Worm (Caenorhabditis elegans) whole organism, mixed stage, embryonic: ENCODE results near the gene K09G1.2.

Experiments
- M03D4.4 ChIP-seq: sonication (generic microtip); optimal IDR thresholded peaks from 2 replicates; lab custom pipeline; 2017; ENCODE audit warnings: mild to moderate bottlenecking, missing genetic modification characterization, missing compliant biosample characterization
- blmp-1 ChIP-seq: fragments of 150-350 bp; optimal IDR thresholded peaks from 2 replicates; lab custom pipeline; 2014; ENCODE audit warnings: missing biosample characterization, missing genetic modification characterization
- ceh-39 ChIP-seq: fragments of 150-350 bp; optimal IDR thresholded peaks from 2 replicates; lab custom pipeline; 2014; ENCODE audit warnings: missing biosample characterization, missing genetic modification characterization
- ceh-83 ChIP-seq: fragments of 200-800 bp; sonication (Bioruptor generic); optimal IDR thresholded peaks from 2 replicates; lab custom pipeline; 2018; ENCODE audit warnings: mild to moderate bottlenecking, missing genetic modification characterization, missing compliant biosample characterization
- cnd-1 ChIP-seq: fragments of 200-800 bp; sonication (Bioruptor generic); optimal IDR thresholded peaks from 2 replicates; lab custom pipeline; 2018; ENCODE audit warnings: mild to moderate bottlenecking, missing genetic modification characterization, missing compliant biosample characterization
- drap-1 ChIP-seq: fragments of 200-800 bp; sonication (Bioruptor generic); optimal IDR thresholded peaks from 3 replicates; lab custom pipeline; 2018; ENCODE audit warnings: mild to moderate bottlenecking, missing genetic modification characterization, missing compliant biosample characterization
- elt-1 ChIP-seq: sonication (generic microtip); optimal IDR thresholded peaks from 2 replicates; lab custom pipeline; 2017; ENCODE audit warnings: missing genetic modification characterization, mild to moderate bottlenecking, missing compliant biosample characterization, antibody characterized with exemption, moderate library complexity, borderline replicate concordance; ENCODE audit not compliant: insufficient read depth
- elt-3 ChIP-seq: fragments of 150-350 bp; optimal IDR thresholded peaks from 2 replicates; lab custom pipeline; 2014; ENCODE audit warnings: missing biosample characterization, missing genetic modification characterization
- flh-1 ChIP-seq: fragments of 200-800 bp; sonication (Bioruptor generic); optimal IDR thresholded peaks from 2 replicates; lab custom pipeline; 2018; ENCODE audit warnings: mild to moderate bottlenecking, missing genetic modification characterization, moderate library complexity, missing compliant biosample characterization
- ham-2 ChIP-seq: fragments of 200-800 bp; sonication (Bioruptor generic); optimal IDR thresholded peaks from 2 replicates; lab custom pipeline; 2018; ENCODE audit warnings: mild to moderate bottlenecking, missing genetic modification characterization, missing compliant biosample characterization
- hlh-1 ChIP-seq: fragments of 150-350 bp; optimal IDR thresholded peaks from 2 replicates; lab custom pipeline; 2014; ENCODE audit warnings: missing biosample characterization, missing genetic modification reagents, missing genetic modification characterization
- lin-13 ChIP-seq: fragments of 150-350 bp; optimal IDR thresholded peaks from 2 replicates; lab custom pipeline; 2014; ENCODE audit warnings: missing biosample characterization, missing genetic modification characterization
- lin-32 ChIP-seq: fragments of 200-800 bp; sonication (Bioruptor generic); optimal IDR thresholded peaks from 2 replicates; lab custom pipeline; 2018; ENCODE audit warnings: mild to moderate bottlenecking, missing genetic modification characterization, missing compliant biosample characterization
- lsy-2 ChIP-seq: fragments of 150-350 bp; optimal IDR thresholded peaks from 2 replicates; lab custom pipeline; 2014; ENCODE audit warnings: missing biosample characterization, missing genetic modification characterization
- mab-5 ChIP-seq: fragments of 150-350 bp; optimal IDR thresholded peaks from 2 replicates; lab custom pipeline; 2014; ENCODE audit warnings: missing biosample characterization, missing genetic modification characterization
- mep-1 ChIP-seq: fragments of 150-350 bp; optimal IDR thresholded peaks from 2 replicates; lab custom pipeline; 2017; ENCODE audit warnings: missing biosample characterization, missing genetic modification reagents, missing genetic modification characterization, inconsistent platforms
- mls-2 ChIP-seq: sonication (generic microtip); optimal IDR thresholded peaks from 2 replicates; lab custom pipeline; 2016; ENCODE audit warnings: mild to moderate bottlenecking, missing genetic modification characterization, moderate library complexity, missing compliant biosample characterization
- nhr-2 ChIP-seq: fragments of 150-350 bp; optimal IDR thresholded peaks from 2 replicates; lab custom pipeline; 2014; ENCODE audit warnings: missing biosample characterization, missing genetic modification characterization
- nhr-237 ChIP-seq: fragments of 150-350 bp; optimal IDR thresholded peaks from 2 replicates; lab custom pipeline; 2014; ENCODE audit warnings: missing biosample characterization, missing genetic modification characterization
- nhr-28 ChIP-seq: fragments of 150-350 bp; optimal IDR thresholded peaks from 2 replicates; lab custom pipeline; 2014; ENCODE audit warnings: missing biosample characterization, missing genetic modification characterization
- nhr-76 ChIP-seq: sonication (generic microtip); optimal IDR thresholded peaks from 2 replicates; lab custom pipeline; 2017; ENCODE audit warnings: missing biosample characterization, missing genetic modification characterization
- pha-4 ChIP-seq: fragments of 150-350 bp; optimal IDR thresholded peaks from 2 replicates; lab custom pipeline; 2018; ENCODE audit warnings: missing biosample characterization, missing genetic modification reagents, missing genetic modification characterization
- sem-2 ChIP-seq: fragments of 200-800 bp; sonication (Bioruptor generic); optimal IDR thresholded peaks from 2 replicates; lab custom pipeline; 2018; ENCODE audit warnings: mild to moderate bottlenecking, missing genetic modification characterization, missing compliant biosample characterization
- sptf-1 ChIP-seq: sonication (generic microtip); optimal IDR thresholded peaks from 2 replicates; lab custom pipeline; 2017; ENCODE audit warnings: mild to moderate bottlenecking, missing genetic modification characterization, moderate library complexity, missing compliant biosample characterization
- tbx-8 ChIP-seq: fragments of 200-800 bp; sonication (Bioruptor generic); optimal IDR thresholded peaks from 2 replicates; lab custom pipeline; 2018; ENCODE audit warnings: mild to moderate bottlenecking, missing genetic modification characterization, moderate library complexity, missing compliant biosample characterization
- unc-120 ChIP-seq: sonication (generic microtip); optimal IDR thresholded peaks from 2 replicates; lab custom pipeline; 2017; ENCODE audit warnings: missing genetic modification characterization, missing compliant biosample characterization; ENCODE audit not compliant: poor library complexity, severe bottlenecking
- unc-39 ChIP-seq: fragments of 150-350 bp; optimal IDR thresholded peaks from 2 replicates; lab custom pipeline; 2014; ENCODE audit warnings: missing biosample characterization, missing genetic modification characterization
- unc-62 ChIP-seq: fragments of 150-350 bp; optimal IDR thresholded peaks from 2 replicates; lab custom pipeline; 2014; ENCODE audit warnings: missing biosample characterization, missing genetic modification reagents, missing genetic modification characterization
- zip-8 ChIP-seq: fragments of 150-350 bp; optimal IDR thresholded peaks from 2 replicates; lab custom pipeline; 2014; ENCODE audit warnings: missing biosample characterization, missing genetic modification characterization

Gene K09G1.2

DNA sequence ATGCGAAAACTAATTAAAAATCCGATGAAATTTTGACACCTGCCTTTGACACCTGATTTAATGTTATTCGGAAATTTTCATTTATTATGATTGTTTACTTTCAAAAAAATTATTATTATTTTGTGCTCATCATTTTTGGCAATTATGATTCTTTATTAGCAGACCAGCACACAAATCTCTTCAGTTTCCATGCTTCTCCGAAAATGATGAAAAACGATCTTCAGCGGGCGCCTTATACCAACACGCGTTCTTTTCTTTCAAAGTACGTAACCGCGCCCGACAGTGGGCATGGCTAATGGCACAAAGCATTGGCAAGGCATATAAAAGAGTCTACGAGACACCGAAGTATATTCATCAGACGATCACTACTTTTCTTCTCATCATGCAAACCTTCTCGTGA is 29.4 kb downstream of the K09G1.2 start, which contains the start of gene idpc-6:
Gene idpc-6, plus strand, starts transcription at position 301 of the 400 bp plus-strand sequence.
- TF ChIP-seq ham-2 (no peak), unc-39 (tag; lab: Kevin White, UChicago) (no peak), elt-3 (no peak), nhr-76 (tag; lab: Kevin White, UChicago) (no peak), drap-1 (no peak), nhr-237 (tag; lab: Kevin White, UChicago) (no peak), lsy-2 (tag; lab: Kevin White, UChicago) (no peak), elt-1 (tag; lab: Kevin White, UChicago) (no peak)

DNA sequence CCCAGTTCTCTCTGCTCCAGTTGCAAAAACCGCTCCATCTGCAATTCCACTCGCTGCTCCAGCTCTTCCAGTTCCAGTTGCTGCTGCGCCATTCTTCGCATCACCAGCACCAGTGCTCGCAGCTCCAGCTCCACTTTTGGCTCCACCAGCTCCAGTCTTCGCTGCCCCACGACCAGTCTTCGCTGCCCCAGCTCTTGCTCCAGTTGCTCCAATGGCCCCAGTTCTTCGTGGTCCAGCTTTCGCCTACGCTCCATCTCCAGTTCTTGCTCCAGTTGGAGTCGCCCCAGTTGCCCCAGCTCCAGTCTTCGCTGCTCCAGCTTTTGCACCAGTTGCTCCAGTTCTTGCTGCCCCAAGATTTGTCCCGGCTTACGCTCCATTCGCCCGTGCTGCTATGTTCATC is 30.0 kb downstream of the K09G1.2 start:
- TF ChIP-seq ceh-83 (peak; percentile 0), ceh-39 (tag; lab: Kevin White, UChicago) (no peak)

DNA sequence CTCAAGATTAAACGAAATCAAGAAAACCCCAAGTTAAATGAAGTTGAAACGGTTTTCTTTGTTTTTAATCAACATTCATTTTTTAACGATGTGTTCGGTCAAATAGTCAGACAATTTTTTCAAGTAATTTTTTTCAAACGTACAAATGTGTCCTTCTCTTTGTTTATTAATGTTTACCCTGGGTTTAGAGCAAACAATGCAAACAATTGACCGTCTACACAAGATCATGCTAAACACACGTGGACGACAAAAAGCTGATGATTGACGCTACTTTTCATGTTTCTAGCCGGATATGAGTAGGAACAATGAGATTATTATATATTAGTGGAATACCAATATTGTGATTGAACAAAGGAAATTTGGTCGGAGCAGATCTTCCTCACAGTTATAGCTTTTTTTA is 31.0 kb downstream of the K09G1.2 start:
- no peak for TF ChIP-seq sptf-1 (tag; lab: Kevin White, UChicago)
- no peak for TF ChIP-seq cnd-1 (tag; lab: Kevin White, UChicago)
- TF ChIP-seq unc-39 (tag; lab: Kevin White, UChicago): no peak
- no peak for TF ChIP-seq ceh-83
- no peak for TF ChIP-seq sem-2 (GFP tag; lab: Kevin White, UChicago)
- no peak for TF ChIP-seq nhr-237 (tag; lab: Kevin White, UChicago)
- no peak for TF ChIP-seq lin-32
- TF ChIP-seq nhr-28 (tag; lab: Kevin White, UChicago): no peak
- TF ChIP-seq lsy-2 (tag; lab: Kevin White, UChicago): no peak
- TF ChIP-seq unc-120 (tag; lab: Kevin White, UChicago): no peak
- TF ChIP-seq M03D4.4 (tag; lab: Kevin White, UChicago): no peak

DNA sequence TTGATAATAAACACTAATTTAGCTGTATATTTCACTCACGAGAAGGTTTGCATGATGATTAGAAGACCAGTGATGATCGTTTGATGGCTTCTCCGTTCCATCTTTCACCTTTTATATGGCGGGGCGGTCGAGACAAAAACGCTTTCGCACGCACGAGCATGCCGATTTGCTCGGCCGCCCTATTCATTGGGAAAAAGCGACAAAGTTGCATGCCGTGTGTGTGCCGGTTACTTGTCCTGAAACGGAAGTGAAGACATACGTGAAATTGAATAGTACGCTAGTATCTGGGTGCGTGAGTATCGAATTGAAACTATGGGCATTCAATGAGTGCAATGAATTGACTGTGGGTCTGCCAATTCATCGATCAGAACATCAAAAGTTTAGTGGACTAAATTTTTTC is 32.4 kb downstream of the K09G1.2 start, which contains the start of gene idpc-5:
Gene idpc-5, minus strand, starts transcription at position 101 of the 400 bp plus-strand sequence.
- TF ChIP-seq nhr-2 (tag; lab: Kevin White, UChicago): no peak
- TF ChIP-seq lin-32: no peak
- no peak for TF ChIP-seq hlh-1 (tag; lab: Kevin White, UChicago)

DNA sequence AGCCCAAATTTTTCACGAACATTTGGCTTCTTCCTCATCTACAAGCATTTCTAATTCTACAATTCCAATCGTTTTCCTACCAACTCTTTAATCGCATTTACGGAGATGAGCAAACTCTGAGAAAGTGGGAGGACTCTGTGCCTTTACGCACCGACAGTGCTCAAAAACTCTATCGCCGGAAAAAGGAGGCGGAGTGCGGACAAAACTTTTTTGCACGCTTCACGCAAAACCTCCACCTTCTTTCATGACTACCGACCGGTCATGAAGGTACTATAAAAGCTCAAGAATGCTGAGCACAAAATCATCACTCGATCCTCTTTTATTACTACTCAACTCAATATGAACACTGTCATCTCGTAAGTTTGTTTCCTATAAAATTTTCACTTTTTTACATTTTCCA is 34.7 kb downstream of the K09G1.2 start, which contains the start of gene idpc-4:
Gene idpc-4, plus strand, starts transcription at position 301 of the 400 bp plus-strand sequence.
- TF ChIP-seq nhr-2 (tag; lab: Kevin White, UChicago) (no peak), flh-1 (GFP tag; lab: Kevin White, UChicago) (no peak), unc-62 (GFP tag; lab: Kevin White, UChicago) (no peak), mep-1 (no peak)

DNA sequence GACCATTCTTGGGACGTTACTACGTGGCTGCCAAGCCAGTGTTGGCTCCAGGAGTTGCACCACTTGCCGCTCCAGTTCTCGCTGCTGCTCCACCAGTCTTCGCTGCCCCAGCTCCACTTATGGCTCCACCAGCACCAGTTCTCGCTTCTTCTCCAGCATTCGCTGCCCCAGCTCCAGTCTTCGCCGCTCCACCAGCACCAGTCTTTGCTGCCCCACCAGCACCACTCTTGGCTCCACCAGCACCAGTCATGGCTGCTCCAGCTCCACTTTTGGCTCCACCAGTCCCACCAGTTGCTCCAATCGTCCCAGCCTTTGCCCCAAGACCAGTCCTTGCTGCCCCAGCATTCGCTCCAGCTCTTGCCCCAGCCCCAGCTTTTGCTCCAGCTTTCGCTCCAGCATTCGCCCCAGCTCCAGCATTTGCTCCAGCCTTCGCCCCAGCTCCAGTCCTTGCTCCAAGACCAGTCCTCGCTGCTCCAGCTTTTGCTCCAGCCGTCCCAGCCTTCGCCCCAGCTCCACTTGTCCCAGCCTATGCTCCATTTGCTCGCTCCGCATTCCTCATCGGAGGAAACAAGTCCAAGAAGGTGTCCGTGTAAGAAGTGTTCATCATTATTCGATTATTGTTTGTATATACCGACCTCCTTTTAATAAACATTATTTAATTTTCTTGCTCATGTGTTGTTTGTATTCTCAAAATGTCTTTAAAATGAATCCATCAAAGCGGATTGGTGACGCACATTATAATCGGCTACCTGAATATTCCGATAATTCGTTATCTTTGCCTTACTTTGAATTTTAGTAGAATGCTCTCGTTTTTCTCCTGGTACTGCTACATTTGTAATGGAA is 35.4 kb downstream of the K09G1.2 start, which contains the start of gene T06E4.7:
Gene T06E4.7, plus strand, starts transcription at position 793 of the 843 bp plus-strand sequence.
- TF ChIP-seq ham-2 (no peak), elt-3 (no peak)
- TF ChIP-seq, all 35 proteins: peak for 0

DNA sequence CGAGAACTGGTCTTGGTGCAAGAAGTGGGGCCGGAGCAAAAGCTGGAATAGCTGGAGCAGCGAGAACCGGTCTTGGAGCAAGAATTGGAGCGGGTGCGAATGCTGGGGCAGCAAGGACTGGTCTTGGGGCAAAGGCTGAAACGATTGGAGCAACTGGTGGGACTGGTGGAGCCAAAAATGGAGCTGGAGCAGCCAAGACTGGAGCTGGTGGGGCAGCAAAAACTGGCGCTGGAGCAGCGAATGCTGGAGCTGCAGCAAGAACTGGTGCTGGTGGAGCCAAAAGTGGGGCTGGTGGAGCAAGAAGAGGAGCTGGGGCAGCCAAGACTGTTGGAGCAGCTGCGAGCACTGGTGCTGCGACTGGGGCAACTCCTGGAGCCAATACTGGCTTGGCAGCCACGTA is 38.2 kb downstream of the K09G1.2 start:
- TF ChIP-seq drap-1 (no peak), ceh-39 (tag; lab: Kevin White, UChicago) (no peak), mep-1 (no peak), pha-4 (tag; lab: Kevin White, UChicago) (no peak), blmp-1 (no peak)

DNA sequence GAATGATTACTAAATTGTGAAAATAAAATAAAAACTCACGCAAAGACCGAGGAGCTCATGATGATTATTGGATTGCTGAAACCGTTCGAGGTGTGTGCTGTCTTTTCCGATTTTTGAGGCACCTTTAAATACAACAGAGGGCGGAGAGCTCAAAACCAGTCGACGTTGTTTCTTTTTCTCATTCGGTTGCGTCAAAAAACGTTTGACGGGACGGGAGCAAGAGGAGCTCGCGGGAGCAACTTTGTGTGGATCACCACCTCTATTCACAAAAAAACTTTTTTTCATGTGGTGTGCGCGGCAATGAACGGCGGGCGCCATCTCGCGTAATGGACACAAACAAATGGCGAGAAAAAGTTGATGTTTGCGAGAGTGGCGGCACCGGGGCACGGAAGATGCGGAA is 38.7 kb downstream of the K09G1.2 start, which contains the start of gene idpc-3:
Gene idpc-3, minus strand, starts transcription at position 101 of the 400 bp plus-strand sequence.
- no peak for TF ChIP-seq tbx-8 (GFP tag; lab: Kevin White, UChicago)
- no peak for TF ChIP-seq zip-8
- TF ChIP-seq sptf-1 (tag; lab: Kevin White, UChicago): no peak
- no peak for TF ChIP-seq mep-1
- TF ChIP-seq unc-62 (GFP tag; lab: Kevin White, UChicago): no peak
- no peak for TF ChIP-seq cnd-1 (tag; lab: Kevin White, UChicago)
- no peak for TF ChIP-seq lin-13 (tag; lab: Kevin White, UChicago)
- TF ChIP-seq mls-2 (tag; lab: Kevin White, UChicago): no peak
- TF ChIP-seq blmp-1: no peak
- TF ChIP-seq nhr-237 (tag; lab: Kevin White, UChicago): no peak
- no peak for TF ChIP-seq sem-2 (GFP tag; lab: Kevin White, UChicago)
- TF ChIP-seq M03D4.4 (tag; lab: Kevin White, UChicago): no peak
- TF ChIP-seq drap-1: no peak
- TF ChIP-seq ceh-83: no peak
- TF ChIP-seq mab-5 (tag; lab: Kevin White, UChicago): no peak
